Worm (Caenorhabditis elegans): Measurements from ENCODE around the gene cal-2.

The cal-2 gene

ce11 chrII:8953703-8954102 is 6.8 kb upstream of the cal-2 start:
- no peak for TF ChIP-seq sea-1 (GFP tag; conservative IDR thresholded peaks at IDR 0.05)
- TF ChIP-seq hmbx-1 (tag; optimal IDR thresholded peaks at IDR 0.05): no peak
- no peak for TF ChIP-seq B0310.2 (tag; optimal IDR thresholded peaks at IDR 0.05)
- TF ChIP-seq F13C5.2 (tag; optimal IDR thresholded peaks at IDR 0.05): no peak
- TF ChIP-seq hnd-1 (tag; optimal IDR thresholded peaks at IDR 0.05): no peak
- TF ChIP-seq aly-1 (tag; optimal IDR thresholded peaks at IDR 0.05): no peak
- no peak for TF ChIP-seq ceh-36 (tag; optimal IDR thresholded peaks at IDR 0.05)
- no peak for TF ChIP-seq flt-1 (GFP tag; IDR thresholded peaks at IDR 0.05)
- no peak for TF ChIP-seq pes-1 (GFP tag; IDR thresholded peaks at IDR 0.05)
- TF ChIP-seq ceh-13 (GFP tag; optimal IDR thresholded peaks at IDR 0.05): no peak
- TF ChIP-seq hmg-4 (GFP tag; optimal IDR thresholded peaks at IDR 0.05): no peak
- no peak for TF ChIP-seq tbx-11 (GFP tag; IDR thresholded peaks at IDR 0.05)
- no peak for TF ChIP-seq ama-1 (optimal IDR thresholded peaks at IDR 0.05)
- TF ChIP-seq tbx-37 (GFP tag; conservative IDR thresholded peaks at IDR 0.05): no peak
- TF ChIP-seq tra-4 (tag; optimal IDR thresholded peaks at IDR 0.05): no peak
- no peak for TF ChIP-seq scrt-1 (GFP tag; IDR thresholded peaks at IDR 0.05)

- TF ChIP-seq ama-1 (optimal IDR thresholded peaks at IDR 0.05) (no peak), ceh-13 (GFP tag; optimal IDR thresholded peaks at IDR 0.05) (no peak), tbx-37 (GFP tag; conservative IDR thresholded peaks at IDR 0.05) (no peak), hmg-4 (GFP tag; optimal IDR thresholded peaks at IDR 0.05) (no peak), ets-7 (tag; optimal IDR thresholded peaks at IDR 0.05) (no peak), F13C5.2 (tag; optimal IDR thresholded peaks at IDR 0.05) (no peak), hmbx-1 (tag; optimal IDR thresholded peaks at IDR 0.05) (no peak), flt-1 (GFP tag; IDR thresholded peaks at IDR 0.05) (no peak), B0310.2 (tag; optimal IDR thresholded peaks at IDR 0.05) (no peak)
These were observed 3.6 kb upstream of the cal-2 start for ce11 chrII:8956896-8957295.

ce11 chrII:8959081-8959480 is 1.4 kb upstream of the cal-2 start:
- TF ChIP-seq hmbx-1 (tag; optimal IDR thresholded peaks at IDR 0.05): no peak
- no peak for TF ChIP-seq hmg-4 (GFP tag; optimal IDR thresholded peaks at IDR 0.05)
- TF ChIP-seq tbx-37 (GFP tag; conservative IDR thresholded peaks at IDR 0.05): no peak
- no peak for TF ChIP-seq tra-4 (tag; optimal IDR thresholded peaks at IDR 0.05)
- no peak for TF ChIP-seq ceh-36 (tag; optimal IDR thresholded peaks at IDR 0.05)
- TF ChIP-seq ceh-13 (GFP tag; optimal IDR thresholded peaks at IDR 0.05): no peak
- no peak for TF ChIP-seq flt-1 (GFP tag; IDR thresholded peaks at IDR 0.05)
- TF ChIP-seq pes-1 (GFP tag; IDR thresholded peaks at IDR 0.05): no peak
- no peak for TF ChIP-seq B0310.2 (tag; optimal IDR thresholded peaks at IDR 0.05)
- TF ChIP-seq scrt-1 (GFP tag; IDR thresholded peaks at IDR 0.05): no peak
- no peak for TF ChIP-seq hnd-1 (tag; optimal IDR thresholded peaks at IDR 0.05)
- no peak for TF ChIP-seq sea-1 (GFP tag; conservative IDR thresholded peaks at IDR 0.05)

- TF ChIP-seq ceh-13 (GFP tag; optimal IDR thresholded peaks at IDR 0.05) (no peak), scrt-1 (GFP tag; IDR thresholded peaks at IDR 0.05) (no peak), ama-1 (optimal IDR thresholded peaks at IDR 0.05) (no peak), sea-1 (GFP tag; conservative IDR thresholded peaks at IDR 0.05) (no peak), ceh-36 (tag; optimal IDR thresholded peaks at IDR 0.05) (no peak), aly-1 (tag; optimal IDR thresholded peaks at IDR 0.05) (no peak), ets-7 (tag; optimal IDR thresholded peaks at IDR 0.05) (no peak)
These were observed 936 bp downstream of the cal-2 start for ce11 chrII:8961450-8961849.

ce11 chrII:8962206-8962605 is 1.7 kb downstream of the cal-2 start:
- TF ChIP-seq ceh-13 (GFP tag; optimal IDR thresholded peaks at IDR 0.05): no peak
- TF ChIP-seq hmg-4 (GFP tag; optimal IDR thresholded peaks at IDR 0.05): no peak
- TF ChIP-seq B0310.2 (tag; optimal IDR thresholded peaks at IDR 0.05): no peak
- TF ChIP-seq ama-1 (optimal IDR thresholded peaks at IDR 0.05): no peak
- no peak for TF ChIP-seq ceh-36 (tag; optimal IDR thresholded peaks at IDR 0.05)
- no peak for TF ChIP-seq aly-1 (tag; optimal IDR thresholded peaks at IDR 0.05)
- no peak for TF ChIP-seq hnd-1 (tag; optimal IDR thresholded peaks at IDR 0.05)
- no peak for TF ChIP-seq tra-4 (tag; optimal IDR thresholded peaks at IDR 0.05)
- no peak for TF ChIP-seq ets-7 (tag; optimal IDR thresholded peaks at IDR 0.05)
- TF ChIP-seq tbx-37 (GFP tag; conservative IDR thresholded peaks at IDR 0.05): no peak
- TF ChIP-seq F13C5.2 (tag; optimal IDR thresholded peaks at IDR 0.05): no peak

- TF ChIP-seq aly-1 (tag; optimal IDR thresholded peaks at IDR 0.05): no peak
- no peak for TF ChIP-seq tra-4 (tag; optimal IDR thresholded peaks at IDR 0.05)
- no peak for TF ChIP-seq ceh-13 (GFP tag; optimal IDR thresholded peaks at IDR 0.05)
- TF ChIP-seq F13C5.2 (tag; optimal IDR thresholded peaks at IDR 0.05): no peak
- no peak for TF ChIP-seq ets-7 (tag; optimal IDR thresholded peaks at IDR 0.05)
- no peak for TF ChIP-seq sea-1 (GFP tag; conservative IDR thresholded peaks at IDR 0.05)
- TF ChIP-seq pes-1 (GFP tag; IDR thresholded peaks at IDR 0.05): no peak
- TF ChIP-seq hmg-4 (GFP tag; optimal IDR thresholded peaks at IDR 0.05): no peak
- no peak for TF ChIP-seq scrt-1 (GFP tag; IDR thresholded peaks at IDR 0.05)
- TF ChIP-seq tbx-11 (GFP tag; IDR thresholded peaks at IDR 0.05): no peak
- TF ChIP-seq flt-1 (GFP tag; IDR thresholded peaks at IDR 0.05): no peak
These were observed 3.5 kb downstream of the cal-2 start, which contains the start of gene sftd-3 for ce11 chrII:8964049-8964448. TSS of gene sftd-3 (minus strand) at chrII:8964149.

ce11 chrII:8964835-8965234 is 4.3 kb downstream of the cal-2 start, which contains the start of the genes ndub-3 and C18E9.2:
TSS of gene ndub-3 (minus strand) at chrII:8964890.
TSS of gene C18E9.2 (plus strand) at chrII:8965006.
- TF ChIP-seq aly-1 (tag; optimal IDR thresholded peaks at IDR 0.05) (no peak), ceh-13 (GFP tag; optimal IDR thresholded peaks at IDR 0.05) (no peak), ets-7 (tag; optimal IDR thresholded peaks at IDR 0.05) (no peak), ceh-36 (tag; optimal IDR thresholded peaks at IDR 0.05) (no peak)
